Worm (Caenorhabditis elegans): ENCODE results near the gene Y17G7B.8.

Y17G7B.8 gene

ce11 chrII:12042108-12042960, 14.8 kb upstream of the Y17G7B.8 start, which contains the start of gene ippk-1:
Gene ippk-1 (plus strand): TSS chrII:12042910.
- TF ChIP-seq drap-1 (GFP tag; optimal IDR thresholded peaks at IDR 0.05), result peak; percentile 56
- TF ChIP-seq nhr-12 (tag; optimal IDR thresholded peaks at IDR 0.05), result no peak
- TF ChIP-seq elt-1 (tag; optimal IDR thresholded peaks at IDR 0.05; ENCODE audit: borderline replicate concordance, insufficient read depth), result no peak
- no peak for TF ChIP-seq unc-62 (GFP tag; optimal IDR thresholded peaks at IDR 0.05)
- peak; percentile 54 for TF ChIP-seq M03D4.4 (tag; optimal IDR thresholded peaks at IDR 0.05)
- no peak for TF ChIP-seq nhr-2 (tag; optimal IDR thresholded peaks at IDR 0.05)
- peak; percentile 85 for TF ChIP-seq mls-2 (tag; optimal IDR thresholded peaks at IDR 0.05)
- peak; percentile 42 for TF ChIP-seq mep-1 (tag; optimal IDR thresholded peaks at IDR 0.05)
- peak; percentile 63 for TF ChIP-seq tbx-8 (GFP tag; optimal IDR thresholded peaks at IDR 0.05)
- peak; percentile 53 for TF ChIP-seq lin-32 (GFP tag; optimal IDR thresholded peaks at IDR 0.05)
- TF ChIP-seq lin-13 (tag; optimal IDR thresholded peaks at IDR 0.05), result peak; percentile 21
- peak; percentile 50 for TF ChIP-seq lsy-2 (tag; optimal IDR thresholded peaks at IDR 0.05)
- peak; percentile 35 for TF ChIP-seq cnd-1 (tag; optimal IDR thresholded peaks at IDR 0.05)
- TF ChIP-seq bed-3 (GFP tag; optimal IDR thresholded peaks at IDR 0.05), result peak; percentile 27
- no peak for TF ChIP-seq nhr-28 (tag; optimal IDR thresholded peaks at IDR 0.05)
- TF ChIP-seq snpc-4 (tag; optimal IDR thresholded peaks at IDR 0.05), result no peak
- peak; percentile 60 for TF ChIP-seq ham-2 (GFP tag; optimal IDR thresholded peaks at IDR 0.05)
- TF ChIP-seq sem-2 (GFP tag; optimal IDR thresholded peaks at IDR 0.05), result peak; percentile 44
- peak; percentile 56 for TF ChIP-seq ceh-43 (GFP tag; optimal IDR thresholded peaks at IDR 0.05)
- peak; percentile 78 for TF ChIP-seq ces-1 (GFP tag; optimal IDR thresholded peaks at IDR 0.05)
- peak; percentile 45 for TF ChIP-seq pha-4 (tag; optimal IDR thresholded peaks at IDR 0.05)
- TF ChIP-seq sptf-1 (tag; optimal IDR thresholded peaks at IDR 0.05), result peak; percentile 87

- TF ChIP-seq sptf-1 (tag; optimal IDR thresholded peaks at IDR 0.05), result no peak
- no peak for TF ChIP-seq unc-39 (tag; optimal IDR thresholded peaks at IDR 0.05)
- TF ChIP-seq pha-4 (tag; optimal IDR thresholded peaks at IDR 0.05), result no peak
- no peak for TF ChIP-seq snpc-4 (tag; optimal IDR thresholded peaks at IDR 0.05)
- no peak for TF ChIP-seq lin-13 (tag; optimal IDR thresholded peaks at IDR 0.05)
These were observed 13.6 kb upstream of the Y17G7B.8 start for ce11 chrII:12041116-12041515.

ce11 chrII:12040167-12040566, 12.6 kb upstream of the Y17G7B.8 start:
- peak; percentile 15 for TF ChIP-seq nhr-237 (tag; optimal IDR thresholded peaks at IDR 0.05)
- no peak for TF ChIP-seq unc-62 (GFP tag; optimal IDR thresholded peaks at IDR 0.05)
- TF ChIP-seq sptf-1 (tag; optimal IDR thresholded peaks at IDR 0.05), result no peak
- no peak for TF ChIP-seq elt-3 (tag; optimal IDR thresholded peaks at IDR 0.05)
- TF ChIP-seq unc-39 (tag; optimal IDR thresholded peaks at IDR 0.05), result no peak
- no peak for TF ChIP-seq mep-1 (tag; optimal IDR thresholded peaks at IDR 0.05)
- no peak for TF ChIP-seq nhr-76 (tag; optimal IDR thresholded peaks at IDR 0.05)
- no peak for TF ChIP-seq zip-8 (tag; optimal IDR thresholded peaks at IDR 0.05)
- peak; percentile 79 for TF ChIP-seq unc-120 (tag; optimal IDR thresholded peaks at IDR 0.05; ENCODE audit: poor library complexity, severe bottlenecking)
- peak; percentile 10 for TF ChIP-seq lsy-2 (tag; optimal IDR thresholded peaks at IDR 0.05)
- TF ChIP-seq elt-1 (tag; optimal IDR thresholded peaks at IDR 0.05; ENCODE audit: borderline replicate concordance, insufficient read depth), result no peak
- TF ChIP-seq sem-2 (GFP tag; optimal IDR thresholded peaks at IDR 0.05), result no peak
- no peak for TF ChIP-seq cnd-1 (tag; optimal IDR thresholded peaks at IDR 0.05)
- no peak for TF ChIP-seq nhr-12 (tag; optimal IDR thresholded peaks at IDR 0.05)
- TF ChIP-seq blmp-1 (tag; optimal IDR thresholded peaks at IDR 0.05), result no peak
- no peak for TF ChIP-seq ceh-43 (GFP tag; optimal IDR thresholded peaks at IDR 0.05)
- no peak for TF ChIP-seq drap-1 (GFP tag; optimal IDR thresholded peaks at IDR 0.05)
- TF ChIP-seq flh-1 (GFP tag; optimal IDR thresholded peaks at IDR 0.05), result no peak
- TF ChIP-seq hlh-1 (tag; optimal IDR thresholded peaks at IDR 0.05), result no peak
- no peak for TF ChIP-seq lin-32 (GFP tag; optimal IDR thresholded peaks at IDR 0.05)
- TF ChIP-seq tbx-8 (GFP tag; optimal IDR thresholded peaks at IDR 0.05), result no peak
- TF ChIP-seq ceh-39 (tag; optimal IDR thresholded peaks at IDR 0.05), result no peak
- TF ChIP-seq nhr-2 (tag; optimal IDR thresholded peaks at IDR 0.05), result no peak
- TF ChIP-seq lin-13 (tag; optimal IDR thresholded peaks at IDR 0.05), result no peak
- TF ChIP-seq ces-1 (GFP tag; optimal IDR thresholded peaks at IDR 0.05), result peak; percentile 66
- TF ChIP-seq snpc-4 (tag; optimal IDR thresholded peaks at IDR 0.05), result no peak
- no peak for TF ChIP-seq ham-2 (GFP tag; optimal IDR thresholded peaks at IDR 0.05)
- no peak for TF ChIP-seq mls-2 (tag; optimal IDR thresholded peaks at IDR 0.05)
- no peak for TF ChIP-seq M03D4.4 (tag; optimal IDR thresholded peaks at IDR 0.05)
